Fruit fly (Drosophila melanogaster) whole organism, embryonic: ENCODE results near the gene CG15880.
A peak's percentile ranks its signal among the peaks of the same experiment; 100 is the strongest.

ENCODE experiments used
- ATbp ChIP-seq: fragments of 200-800 bp; sonication (Bioruptor generic); optimal IDR thresholded peaks from 2 replicates; lab custom pipeline; 2017; ENCODE audit warnings: missing biosample characterization, mild to moderate bottlenecking, missing genetic modification characterization, missing genetic modification reagents
- Antp ChIP-seq: fragments of 200-800 bp; sonication (Bioruptor generic); optimal IDR thresholded peaks from 3 replicates; lab custom pipeline; 2016; ENCODE audit warnings: missing biosample characterization, missing genetic modification characterization
- CG10366 ChIP-seq: fragments of 200-800 bp; sonication (Bioruptor generic); IDR thresholded peaks from 2 replicates; pipeline ENCODE4 v1.3.6; 2022; ENCODE audit warnings: missing biosample characterization, missing genetic modification characterization
- CG10462 ChIP-seq: fragments of 200-800 bp; sonication (Bioruptor generic); optimal IDR thresholded peaks from 2 replicates; lab custom pipeline; 2016; ENCODE audit warnings: missing biosample characterization, missing genetic modification characterization
- CG11085 ChIP-seq: fragments of 200-800 bp; sonication (Bioruptor generic); IDR thresholded peaks from 2 replicates; pipeline ENCODE4 v1.3.6; 2022; ENCODE audit warnings: missing biosample characterization, missing genetic modification characterization
- CG11247 ChIP-seq: fragments of 200-800 bp; sonication (Bioruptor generic); IDR thresholded peaks from 2 replicates; pipeline ENCODE4 v1.3.6; 2022; ENCODE audit warnings: missing biosample characterization, missing genetic modification characterization
- CG11695 ChIP-seq: fragments of 200-800 bp; sonication (Bioruptor generic); IDR thresholded peaks from 3 replicates; pipeline ENCODE4 v1.3.6; 2022; ENCODE audit warnings: missing biosample characterization, missing genetic modification characterization
- CG12659 ChIP-seq: fragments of 200-800 bp; sonication (Bioruptor generic); optimal IDR thresholded peaks from 3 replicates; lab custom pipeline; 2017; ENCODE audit warnings: mild to moderate bottlenecking, missing biosample characterization, missing genetic modification reagents, missing genetic modification characterization
- CG12744 ChIP-seq: fragments of 200-800 bp; sonication (Bioruptor generic); optimal IDR thresholded peaks from 2 replicates; lab custom pipeline; 2016; ENCODE audit warnings: missing biosample characterization, missing genetic modification characterization
- CG14014 ChIP-seq: fragments of 200-800 bp; sonication (Bioruptor generic); IDR thresholded peaks from 2 replicates; pipeline ENCODE4 v1.3.6; 2022; ENCODE audit warnings: missing biosample characterization, missing genetic modification characterization
- CG14050 ChIP-seq: fragments of 200-800 bp; sonication (Bioruptor generic); IDR thresholded peaks from 3 replicates; pipeline ENCODE4 v1.3.6; 2022; ENCODE audit warnings: missing biosample characterization, missing genetic modification characterization
- CG1647 ChIP-seq: fragments of 200-800 bp; sonication (Bioruptor generic); optimal IDR thresholded peaks from 3 replicates; lab custom pipeline; 2016; ENCODE audit warnings: missing biosample characterization, missing genetic modification characterization
- CG17186 ChIP-seq: fragments of 200-800 bp; sonication (Bioruptor generic); optimal IDR thresholded peaks from 3 replicates; lab custom pipeline; 2017; ENCODE audit warnings: missing biosample characterization, missing genetic modification reagents, missing genetic modification characterization
- CG18599 ChIP-seq: fragments of 200-800 bp; sonication (Bioruptor generic); optimal IDR thresholded peaks from 3 replicates; lab custom pipeline; 2017; ENCODE audit warnings: missing biosample characterization, missing genetic modification characterization, mild to moderate bottlenecking, moderate library complexity, missing genetic modification reagents
- CG18764 ChIP-seq: fragments of 200-800 bp; sonication (Bioruptor generic); optimal IDR thresholded peaks from 3 replicates; lab custom pipeline; 2016; ENCODE audit warnings: missing biosample characterization, missing genetic modification characterization
- CG31388 ChIP-seq: fragments of 200-800 bp; sonication (Bioruptor generic); optimal IDR thresholded peaks from 2 replicates; lab custom pipeline; 2016; ENCODE audit warnings: missing biosample characterization, missing genetic modification characterization
- CG32532 ChIP-seq: fragments of 200-800 bp; sonication (Bioruptor generic); IDR thresholded peaks from 2 replicates; pipeline ENCODE4 v1.3.6; 2022; ENCODE audit warnings: missing biosample characterization, missing genetic modification characterization
- CG34376 ChIP-seq: fragments of 200-800 bp; sonication (Bioruptor generic); optimal IDR thresholded peaks from 2 replicates; lab custom pipeline; 2018; ENCODE audit warnings: missing biosample characterization, mild to moderate bottlenecking, missing genetic modification characterization
- CG4854 ChIP-seq: fragments of 200-800 bp; sonication (Bioruptor generic); optimal IDR thresholded peaks from 2 replicates; lab custom pipeline; 2016; ENCODE audit warnings: missing biosample characterization, missing genetic modification characterization, inconsistent platforms
- CG7271 ChIP-seq: fragments of 200-800 bp; sonication (Bioruptor generic); optimal IDR thresholded peaks from 2 replicates; lab custom pipeline; 2018; ENCODE audit warnings: missing biosample characterization, mild to moderate bottlenecking, missing genetic modification characterization, moderate library complexity
- CG7556 ChIP-seq: fragments of 200-800 bp; sonication (Bioruptor generic); optimal IDR thresholded peaks from 2 replicates; lab custom pipeline; 2017; ENCODE audit warnings: missing biosample characterization, mild to moderate bottlenecking, missing genetic modification characterization
- CG7786 ChIP-seq: fragments of 200-800 bp; sonication (Bioruptor generic); optimal IDR thresholded peaks from 2 replicates; lab custom pipeline; 2016; ENCODE audit warnings: missing biosample characterization, missing genetic modification characterization
- CG8290 ChIP-seq, 3 experiments: fragments of 200-800 bp; sonication (Bioruptor generic); optimal IDR thresholded peaks; 2 replicates each; lab custom pipeline; 2016 to 2019; ENCODE audit warnings: missing biosample characterization in 3 of 3, missing genetic modification characterization in 3 of 3, mild to moderate bottlenecking in 2 of 3, moderate library complexity in 1 of 3
- Dbx ChIP-seq: fragments of 200-800 bp; sonication (Bioruptor generic); IDR thresholded peaks from 3 replicates; pipeline ENCODE4 v1.3.6; 2022; ENCODE audit warnings: missing biosample characterization, missing genetic modification characterization
- Fer3 ChIP-seq: fragments of 200-800 bp; sonication (Bioruptor generic); optimal IDR thresholded peaks from 2 replicates; lab custom pipeline; 2018; ENCODE audit warnings: missing biosample characterization, mild to moderate bottlenecking, missing genetic modification characterization, moderate library complexity
- H2.0 ChIP-seq: fragments of 200-800 bp; sonication (Bioruptor generic); IDR thresholded peaks from 2 replicates; pipeline ENCODE4 v1.3.6; 2022; ENCODE audit warnings: missing biosample characterization, missing genetic modification characterization
- Lim3 ChIP-seq: fragments of 200-800 bp; sonication (Bioruptor generic); IDR thresholded peaks from 2 replicates; pipeline ENCODE4 v1.3.6; 2022; ENCODE audit warnings: missing biosample characterization, missing genetic modification characterization
- Pdp1 ChIP-seq, 2 experiments: fragments of 200-800 bp; sonication (Bioruptor generic); optimal IDR thresholded peaks; 3 replicates each; lab custom pipeline; 2016; ENCODE audit warnings: missing biosample characterization in 2 of 2, missing genetic modification characterization in 2 of 2, mild to moderate bottlenecking in 1 of 2, moderate library complexity in 1 of 2
- Trl ChIP-seq, 3 experiments: fragments of >200 bp in 2 of 3; fragments of 200-800 bp in 1 of 3; sonication (Bioruptor generic) in 1 of 3; optimal IDR thresholded peaks; 2 replicates in 1 of 3; 3 replicates in 2 of 3; lab custom pipeline; 2016 to 2017; ENCODE audit warnings: missing biosample characterization in 1 of 3, missing genetic modification characterization in 1 of 3
- abd-A ChIP-seq: fragments of 200-800 bp; sonication (Bioruptor generic); optimal IDR thresholded peaks from 3 replicates; lab custom pipeline; 2019; ENCODE audit warnings: missing biosample characterization, mild to moderate bottlenecking, missing genetic modification characterization, moderate library complexity
- al ChIP-seq: fragments of 200-800 bp; sonication (Bioruptor generic); IDR thresholded peaks from 2 replicates; pipeline ENCODE4 v1.3.6; 2022; ENCODE audit warnings: missing biosample characterization, missing genetic modification characterization
- ato ChIP-seq: fragments of 200-800 bp; sonication (Bioruptor generic); IDR thresholded peaks from 2 replicates; pipeline ENCODE4 v1.3.6; 2022; ENCODE audit warnings: missing biosample characterization, missing genetic modification characterization; ENCODE audit not compliant: partially characterized antibody
- chinmo ChIP-seq: fragments of 200-800 bp; sonication (Bioruptor generic); IDR thresholded peaks from 4 replicates; pipeline ENCODE4 v1.3.6; 2022; ENCODE audit warnings: missing biosample characterization, missing genetic modification characterization; ENCODE audit not compliant: partially characterized antibody
- dpn ChIP-seq, 2 experiments: fragments of 200-800 bp; sonication (Bioruptor generic); optimal IDR thresholded peaks; 3 replicates each; lab custom pipeline; 2016; ENCODE audit warnings: missing biosample characterization in 2 of 2, missing genetic modification characterization in 2 of 2
- ftz-f1 ChIP-seq: fragments of 200-800 bp; sonication (Bioruptor generic); optimal IDR thresholded peaks from 2 replicates; lab custom pipeline; 2016; ENCODE audit warnings: missing biosample characterization, missing genetic modification characterization
- gem ChIP-seq: fragments of 200-800 bp; sonication (Bioruptor generic); optimal IDR thresholded peaks from 2 replicates; lab custom pipeline; 2019; ENCODE audit warnings: missing biosample characterization, mild to moderate bottlenecking, missing genetic modification characterization, moderate library complexity
- grau ChIP-seq: fragments of 200-800 bp; optimal IDR thresholded peaks from 3 replicates; lab custom pipeline; 2019; ENCODE audit warnings: missing biosample characterization, mild to moderate bottlenecking, missing genetic modification characterization, moderate library complexity
- hbn ChIP-seq: fragments of 200-800 bp; sonication (Bioruptor generic); IDR thresholded peaks from 2 replicates; pipeline ENCODE4 v1.3.6; 2022; ENCODE audit warnings: missing biosample characterization, missing genetic modification characterization; ENCODE audit not compliant: partially characterized antibody
- insv ChIP-seq, 2 experiments: fragments of 200-800 bp; sonication (Bioruptor generic); optimal IDR thresholded peaks; 3 replicates each; lab custom pipeline; 2016 to 2018; ENCODE audit warnings: missing biosample characterization in 2 of 2, missing genetic modification characterization in 2 of 2
- jumu ChIP-seq: fragments of 200-800 bp; sonication (Bioruptor generic); optimal IDR thresholded peaks from 3 replicates; lab custom pipeline; 2016; ENCODE audit warnings: missing biosample characterization, missing genetic modification characterization
- knrl ChIP-seq: fragments of 200-800 bp; sonication (Bioruptor generic); IDR thresholded peaks from 3 replicates; pipeline ENCODE4 v1.3.6; 2022; ENCODE audit warnings: missing biosample characterization, missing genetic modification characterization; ENCODE audit not compliant: partially characterized antibody
- lbe ChIP-seq: fragments of 200-800 bp; sonication (Bioruptor generic); optimal IDR thresholded peaks from 2 replicates; lab custom pipeline; 2016; ENCODE audit warnings: missing biosample characterization, mild to moderate bottlenecking, missing genetic modification characterization
- odd ChIP-seq: fragments of 200-800 bp; sonication (Bioruptor generic); optimal IDR thresholded peaks from 2 replicates; lab custom pipeline; 2017; ENCODE audit warnings: missing biosample characterization, mild to moderate bottlenecking, missing genetic modification characterization
- onecut ChIP-seq: fragments of 200-800 bp; sonication (Bioruptor generic); IDR thresholded peaks from 2 replicates; pipeline ENCODE4 v1.3.6; 2022; ENCODE audit warnings: missing biosample characterization, missing genetic modification characterization
- tin ChIP-seq: fragments of 200-800 bp; sonication (Bioruptor generic); optimal IDR thresholded peaks from 3 replicates; lab custom pipeline; 2016; ENCODE audit warnings: missing biosample characterization, missing genetic modification characterization
- tup ChIP-seq: fragments of 200-800 bp; sonication (Bioruptor generic); optimal IDR thresholded peaks from 2 replicates; lab custom pipeline; 2016; ENCODE audit warnings: missing biosample characterization, mild to moderate bottlenecking, missing genetic modification characterization, moderate library complexity
- yki ChIP-seq: fragments of >200 bp; optimal IDR thresholded peaks from 3 replicates; lab custom pipeline; 2018
- zf30C ChIP-seq: fragments of 200-800 bp; sonication (Bioruptor generic); optimal IDR thresholded peaks from 3 replicates; lab custom pipeline; 2018; ENCODE audit warnings: missing biosample characterization, mild to moderate bottlenecking, missing genetic modification characterization

Gene CG15880

dm6 chr2L:856690-857488 lies 39.1 kb upstream of the CG15880 start (continued):
- TF ChIP-seq CG1647 (GFP tag; lab: Kevin White, UChicago), result peak; percentile 45
- TF ChIP-seq Pdp1 (GFP tag; optimal IDR thresholded peaks at IDR 0.05; lab: Kevin White, UChicago), result peak; percentile 53 to 57
- no peak for TF ChIP-seq CG12744
- peak; percentile 38 for TF ChIP-seq CG11085 (GFP tag; lab: Robert Waterston, UW)
- peak; percentile 67 for TF ChIP-seq Fer3 (tag; lab: Kevin White, UChicago)
- no peak for TF ChIP-seq insv (GFP tag; optimal IDR thresholded peaks at IDR 0.05; lab: Kevin White, UChicago)
- peak; percentile 50; the same call in 1 of the 2 replicates for TF ChIP-seq CG11247 (GFP tag; lab: Robert Waterston, UW)
- TF ChIP-seq CG18599 (GFP tag; lab: Kevin White, UChicago), result peak; percentile 75
- no peak for TF ChIP-seq lbe (GFP tag; lab: Kevin White, UChicago)
- peak; percentile 85 for TF ChIP-seq ATbp (GFP tag; lab: Kevin White, UChicago)
- TF ChIP-seq Trl (optimal IDR thresholded peaks at IDR 0.05; lab: Kevin White, UChicago), result peak in 1 of 2 experiments; percentile 13
- peak; percentile 66 for TF ChIP-seq Trl (GFP tag; optimal IDR thresholded peaks at IDR 0.05; lab: Kevin White, UChicago)
- TF ChIP-seq jumu (GFP tag; lab: Kevin White, UChicago), result peak; percentile 78
- TF ChIP-seq tup (GFP tag; lab: Kevin White, UChicago), result peak; percentile 40
- no peak for TF ChIP-seq chinmo (GFP tag; lab: Robert Waterston, UW)
- TF ChIP-seq CG7556 (GFP tag; lab: Kevin White, UChicago), result peak; percentile 64
- peak; percentile 74 for TF ChIP-seq H2.0 (GFP tag; lab: Robert Waterston, UW)
- no peak for TF ChIP-seq CG8290 (GFP tag; optimal IDR thresholded peaks at IDR 0.05; lab: Kevin White, UChicago)
- TF ChIP-seq CG8290 (tag; optimal IDR thresholded peaks at IDR 0.05; lab: Kevin White, UChicago), result peak in 1 of 2 experiments; percentile 89
- TF ChIP-seq CG12659 (GFP tag; lab: Kevin White, UChicago), result peak; percentile 72
- TF ChIP-seq CG4854 (GFP tag; lab: Kevin White, UChicago), result peak; percentile 28
- TF ChIP-seq onecut, result peak; percentile 69
- peak; percentile 65 for TF ChIP-seq CG14050
- TF ChIP-seq CG32532 (GFP tag; lab: Robert Waterston, UW), result peak; percentile 65
- peak; percentile 34 for TF ChIP-seq CG10462 (GFP tag; lab: Kevin White, UChicago)
- peak; percentile 46 for TF ChIP-seq tin
- TF ChIP-seq hbn (GFP tag; lab: Robert Waterston, UW), result no peak
- 0 out of 3 replicates have a peak, but pooled peaks have one; percentile 17 for TF ChIP-seq Dbx (GFP tag; lab: Robert Waterston, UW)
- TF ChIP-seq zf30C, result no peak
- TF ChIP-seq al (GFP tag; lab: Robert Waterston, UW), result 0 out of 2 replicates have a peak, but pooled peaks have one; percentile 37
- peak; percentile 40 for TF ChIP-seq CG31388 (GFP tag; lab: Kevin White, UChicago)
- no peak for TF ChIP-seq yki (lab: Kevin White, UChicago)
- no peak for TF ChIP-seq ato
- TF ChIP-seq CG11695, result peak; percentile 86
- TF ChIP-seq odd (GFP tag; lab: Kevin White, UChicago), result peak; percentile 61
- TF ChIP-seq abd-A (tag; lab: Kevin White, UChicago), result no peak
- peak; percentile 59 to 78 for TF ChIP-seq dpn (GFP tag; optimal IDR thresholded peaks at IDR 0.05; lab: Kevin White, UChicago)
- TF ChIP-seq Antp (GFP tag; lab: Kevin White, UChicago), result peak; percentile 85
- peak; percentile 48 for TF ChIP-seq CG34376 (GFP tag; lab: Kevin White, UChicago)
- peak; percentile 63 for TF ChIP-seq CG17186 (GFP tag; lab: Kevin White, UChicago)
- TF ChIP-seq Lim3, result peak; percentile 36; the same call in 1 of the 2 replicates
- peak; percentile 83 for TF ChIP-seq gem (tag; lab: Kevin White, UChicago)
- no peak for TF ChIP-seq knrl (GFP tag; lab: Robert Waterston, UW)
- TF ChIP-seq CG18764, result peak; percentile 40
- peak; percentile 76 for TF ChIP-seq CG14014
- peak; percentile 67 for TF ChIP-seq CG7786 (GFP tag; lab: Kevin White, UChicago)
- peak; percentile 20 for TF ChIP-seq CG7271 (tag; lab: Kevin White, UChicago)
- TF ChIP-seq ftz-f1, result no peak
- peak; percentile 73 for TF ChIP-seq grau (tag; lab: Kevin White, UChicago)
- TF ChIP-seq CG10366, result peak; percentile 90
